Fruit fly (Drosophila melanogaster): ENCODE results near the gene CG17036.

The CG17036 gene

dm6 chr2L:12705376-12705775 lies 4.8 kb upstream of the CG17036 start:
- TF ChIP-seq usp (GFP tag; optimal IDR thresholded peaks at IDR 0.05) (no peak), Dll (optimal IDR thresholded peaks at IDR 0.05) (no peak), pan (optimal IDR thresholded peaks at IDR 0.05) (no peak), psq (optimal IDR thresholded peaks at IDR 0.05) (no peak), CG8478 (optimal IDR thresholded peaks at IDR 0.05) (no peak), EcR (GFP tag; optimal IDR thresholded peaks at IDR 0.05) (no peak)

- TF ChIP-seq usp (GFP tag; optimal IDR thresholded peaks at IDR 0.05) (no peak), CG8478 (optimal IDR thresholded peaks at IDR 0.05) (no peak), Dll (optimal IDR thresholded peaks at IDR 0.05) (no peak), psq (optimal IDR thresholded peaks at IDR 0.05) (no peak), pan (optimal IDR thresholded peaks at IDR 0.05) (no peak), EcR (GFP tag; optimal IDR thresholded peaks at IDR 0.05) (no peak)
These were observed 3.9 kb upstream of the CG17036 start, which contains the start of the genes CG5776 and spict for dm6 chr2L:12704418-12704920. Gene CG5776 (minus strand): TSS chr2L:12704451. Gene spict (plus strand): TSS chr2L:12704725.

dm6 chr2L:12701498-12701897 lies 952 bp upstream of the CG17036 start:
- no peak for TF ChIP-seq psq (optimal IDR thresholded peaks at IDR 0.05)
- no peak for TF ChIP-seq pan (optimal IDR thresholded peaks at IDR 0.05)
- no peak for TF ChIP-seq EcR (GFP tag; optimal IDR thresholded peaks at IDR 0.05)
- TF ChIP-seq Dll (optimal IDR thresholded peaks at IDR 0.05), result no peak
- TF ChIP-seq CG8478 (optimal IDR thresholded peaks at IDR 0.05), result no peak

- TF ChIP-seq pan (optimal IDR thresholded peaks at IDR 0.05) (no peak), Dll (optimal IDR thresholded peaks at IDR 0.05) (no peak), psq (optimal IDR thresholded peaks at IDR 0.05) (no peak), CG8478 (optimal IDR thresholded peaks at IDR 0.05) (no peak), usp (GFP tag; optimal IDR thresholded peaks at IDR 0.05) (no peak), EcR (GFP tag; optimal IDR thresholded peaks at IDR 0.05) (no peak)
These were observed 3.3 kb downstream of the CG17036 start, which contains the start of gene CG5781 for dm6 chr2L:12697223-12697622. Gene CG5781 (minus strand): TSS chr2L:12697323.

dm6 chr2L:12694823-12695420 lies 5.6 kb downstream of the CG17036 start, which contains the start of the genes IFT43 and PICK1:
Gene IFT43 (minus strand): TSS chr2L:12694988.
Gene PICK1 (plus strand): TSS chr2L:12695033.
- TF ChIP-seq psq (optimal IDR thresholded peaks at IDR 0.05), result no peak
- no peak for TF ChIP-seq CG8478 (optimal IDR thresholded peaks at IDR 0.05)
- TF ChIP-seq Dll (optimal IDR thresholded peaks at IDR 0.05), result no peak
- no peak for TF ChIP-seq EcR (GFP tag; optimal IDR thresholded peaks at IDR 0.05)
- TF ChIP-seq pan (optimal IDR thresholded peaks at IDR 0.05), result no peak
- TF ChIP-seq usp (GFP tag; optimal IDR thresholded peaks at IDR 0.05), result no peak

dm6 chr2L:12692343-12693079 lies 8.0 kb downstream of the CG17036 start, which contains the start of the genes CCT4 and CG6153:
Gene CCT4 (minus strand): TSS chr2L:12692934.
Gene CG6153 (plus strand): TSS chr2L:12692993.
- no peak for TF ChIP-seq EcR (GFP tag; optimal IDR thresholded peaks at IDR 0.05)
- no peak for TF ChIP-seq CG8478 (optimal IDR thresholded peaks at IDR 0.05)
- TF ChIP-seq pan (optimal IDR thresholded peaks at IDR 0.05), result no peak

dm6 chr2L:12689281-12689765 lies 11.2 kb downstream of the CG17036 start:
- no peak for TF ChIP-seq psq (optimal IDR thresholded peaks at IDR 0.05)
- no peak for TF ChIP-seq EcR (GFP tag; optimal IDR thresholded peaks at IDR 0.05)
- TF ChIP-seq usp (GFP tag; optimal IDR thresholded peaks at IDR 0.05), result no peak
- no peak for TF ChIP-seq Dll (optimal IDR thresholded peaks at IDR 0.05)
- TF ChIP-seq pan (optimal IDR thresholded peaks at IDR 0.05), result no peak
- no peak for TF ChIP-seq CG8478 (optimal IDR thresholded peaks at IDR 0.05)

- TF ChIP-seq psq (optimal IDR thresholded peaks at IDR 0.05), result no peak
- no peak for TF ChIP-seq CG8478 (optimal IDR thresholded peaks at IDR 0.05)
- TF ChIP-seq Dll (optimal IDR thresholded peaks at IDR 0.05), result no peak
- no peak for TF ChIP-seq EcR (GFP tag; optimal IDR thresholded peaks at IDR 0.05)
- TF ChIP-seq usp (GFP tag; optimal IDR thresholded peaks at IDR 0.05), result no peak
- TF ChIP-seq pan (optimal IDR thresholded peaks at IDR 0.05), result no peak
These were observed 13.7 kb downstream of the CG17036 start for dm6 chr2L:12686811-12687210.

- no peak for TF ChIP-seq EcR (GFP tag; optimal IDR thresholded peaks at IDR 0.05)
- TF ChIP-seq pan (optimal IDR thresholded peaks at IDR 0.05), result no peak
- no peak for TF ChIP-seq usp (GFP tag; optimal IDR thresholded peaks at IDR 0.05)
- TF ChIP-seq Dll (optimal IDR thresholded peaks at IDR 0.05), result no peak
- TF ChIP-seq CG8478 (optimal IDR thresholded peaks at IDR 0.05), result no peak
- TF ChIP-seq psq (optimal IDR thresholded peaks at IDR 0.05), result no peak
These were observed 18.8 kb downstream of the CG17036 start for dm6 chr2L:12681603-12682368.

dm6 chr2L:12679310-12679709 lies 21.2 kb downstream of the CG17036 start:
- TF ChIP-seq psq (optimal IDR thresholded peaks at IDR 0.05) (no peak), pan (optimal IDR thresholded peaks at IDR 0.05) (no peak), usp (GFP tag; optimal IDR thresholded peaks at IDR 0.05) (no peak), CG8478 (optimal IDR thresholded peaks at IDR 0.05) (no peak), Dll (optimal IDR thresholded peaks at IDR 0.05) (no peak), EcR (GFP tag; optimal IDR thresholded peaks at IDR 0.05) (no peak)

- no peak for TF ChIP-seq CG8478 (optimal IDR thresholded peaks at IDR 0.05)
- TF ChIP-seq usp (GFP tag; optimal IDR thresholded peaks at IDR 0.05), result no peak
- TF ChIP-seq EcR (GFP tag; optimal IDR thresholded peaks at IDR 0.05), result no peak
- TF ChIP-seq psq (optimal IDR thresholded peaks at IDR 0.05), result no peak
- TF ChIP-seq pan (optimal IDR thresholded peaks at IDR 0.05), result no peak
- TF ChIP-seq Dll (optimal IDR thresholded peaks at IDR 0.05), result no peak
These were observed 22.3 kb downstream of the CG17036 start for dm6 chr2L:12678286-12678685.
